Worm (Caenorhabditis elegans) whole organism, early embryonic: ENCODE data around the gene T05C12.8.

Experiments
- B0310.2 ChIP-seq: sonication (generic microtip); optimal IDR thresholded peaks from 2 replicates; lab custom pipeline; 2016; ENCODE audit warnings: mild to moderate bottlenecking, missing genetic modification characterization, missing compliant biosample characterization
- F13C5.2 ChIP-seq: sonication (generic microtip); optimal IDR thresholded peaks from 2 replicates; lab custom pipeline; 2017; ENCODE audit warnings: mild to moderate bottlenecking, missing genetic modification characterization, inconsistent platforms, missing compliant biosample characterization
- aly-1 ChIP-seq: sonication (generic microtip); optimal IDR thresholded peaks from 2 replicates; lab custom pipeline; 2016; ENCODE audit warnings: missing genetic modification characterization, missing compliant biosample characterization
- ama-1 ChIP-seq: fragments of 150-350 bp; optimal IDR thresholded peaks from 2 replicates; lab custom pipeline; 2014
- ceh-13 ChIP-seq: fragments of 200-800 bp; sonication (Bioruptor generic); optimal IDR thresholded peaks from 2 replicates; lab custom pipeline; 2018; ENCODE audit warnings: mild to moderate bottlenecking, missing genetic modification characterization, missing compliant biosample characterization
- ceh-36 ChIP-seq: sonication (generic microtip); optimal IDR thresholded peaks from 2 replicates; lab custom pipeline; 2016; ENCODE audit warnings: missing genetic modification characterization, inconsistent platforms, missing compliant biosample characterization
- ets-7 ChIP-seq: sonication (generic microtip); optimal IDR thresholded peaks from 2 replicates; lab custom pipeline; 2016; ENCODE audit warnings: missing genotype, missing genetic modification characterization, missing compliant biosample characterization
- flt-1 ChIP-seq: fragments of 200-800 bp; sonication (Bioruptor generic); IDR thresholded peaks from 2 replicates; pipeline ENCODE4 v1.3.6; 2022; ENCODE audit warnings: missing genetic modification characterization, missing compliant biosample characterization
- hmbx-1 ChIP-seq: sonication (generic microtip); optimal IDR thresholded peaks from 2 replicates; lab custom pipeline; 2016; ENCODE audit warnings: mild to moderate bottlenecking, missing genetic modification characterization, missing compliant biosample characterization
- hmg-4 ChIP-seq: fragments of 200-800 bp; sonication (Bioruptor generic); optimal IDR thresholded peaks from 2 replicates; lab custom pipeline; 2018; ENCODE audit warnings: mild to moderate bottlenecking, missing genetic modification characterization, missing compliant biosample characterization
- hnd-1 ChIP-seq: sonication (generic microtip); optimal IDR thresholded peaks from 2 replicates; lab custom pipeline; 2016; ENCODE audit warnings: missing genetic modification characterization, missing compliant biosample characterization
- pes-1 ChIP-seq: fragments of 200-800 bp; sonication (Bioruptor generic); IDR thresholded peaks from 2 replicates; pipeline ENCODE4 v1.3.6; 2022; ENCODE audit warnings: missing genetic modification reagents, missing genetic modification characterization, missing compliant biosample characterization
- scrt-1 ChIP-seq: fragments of 200-800 bp; sonication (Bioruptor generic); IDR thresholded peaks from 2 replicates; pipeline ENCODE4 v1.3.6; 2022; ENCODE audit warnings: missing genetic modification characterization, missing compliant biosample characterization
- sea-1 ChIP-seq: fragments of 200-800 bp; sonication (Bioruptor generic); conservative IDR thresholded peaks from 2 replicates; pipeline ENCODE4 v1.3.6; 2022; ENCODE audit warnings: missing genetic modification characterization, missing compliant biosample characterization
- tbx-11 ChIP-seq: fragments of 200-800 bp; sonication (Bioruptor generic); IDR thresholded peaks from 2 replicates; pipeline ENCODE4 v1.3.6; 2022; ENCODE audit warnings: missing genetic modification characterization, missing compliant biosample characterization
- tbx-37 ChIP-seq: fragments of 200-800 bp; sonication (Bioruptor generic); conservative IDR thresholded peaks from 2 replicates; pipeline ENCODE4 v1.3.6; 2022; ENCODE audit warnings: missing genetic modification reagents, missing genetic modification characterization, missing compliant biosample characterization
- tra-4 ChIP-seq: sonication (generic microtip); optimal IDR thresholded peaks from 2 replicates; lab custom pipeline; 2017; ENCODE audit warnings: missing genetic modification characterization, missing compliant biosample characterization

Gene T05C12.8

DNA sequence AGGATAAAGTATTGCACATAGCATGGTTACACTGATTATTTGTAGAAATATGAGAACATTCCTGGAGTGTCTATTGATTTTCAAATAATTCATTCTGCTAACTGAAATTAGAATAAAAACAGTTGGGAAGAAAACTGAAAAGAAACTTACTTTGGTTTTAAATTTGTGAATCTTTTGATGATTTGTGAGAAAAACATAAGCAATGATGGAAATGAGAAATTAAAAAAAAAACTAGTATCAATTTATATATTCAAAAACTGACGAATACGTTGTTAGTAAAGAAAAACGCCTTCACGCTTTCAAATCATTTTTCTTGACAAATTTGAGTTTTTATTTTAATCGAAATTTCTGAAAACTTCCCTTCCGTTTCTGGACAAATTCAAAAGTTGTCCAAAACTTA, 2.8 kb upstream of the T05C12.8 start, which contains the start of gene T05C12.9:
Gene T05C12.9, minus strand, starts transcription at position 101 of the 400 bp plus-strand sequence.
- TF ChIP-seq aly-1 (tag; lab: Kevin White, UChicago): no peak
- TF ChIP-seq B0310.2 (tag; lab: Kevin White, UChicago): no peak
- no peak for TF ChIP-seq tbx-37 (GFP tag; lab: Robert Waterston, UW)
- no peak for TF ChIP-seq ama-1 (lab: Kevin White, UChicago)
- no peak for TF ChIP-seq ceh-13 (GFP tag; lab: Kevin White, UChicago)
- TF ChIP-seq flt-1 (GFP tag; lab: Robert Waterston, UW): no peak
- no peak for TF ChIP-seq hmbx-1 (tag; lab: Kevin White, UChicago)
- no peak for TF ChIP-seq scrt-1 (GFP tag; lab: Robert Waterston, UW)
- no peak for TF ChIP-seq hmg-4 (GFP tag; lab: Kevin White, UChicago)
- no peak for TF ChIP-seq ceh-36 (tag; lab: Kevin White, UChicago)
- TF ChIP-seq hnd-1 (tag; lab: Kevin White, UChicago): no peak
- TF ChIP-seq tbx-11 (GFP tag; lab: Robert Waterston, UW): no peak
- no peak for TF ChIP-seq pes-1 (GFP tag; lab: Robert Waterston, UW)

DNA sequence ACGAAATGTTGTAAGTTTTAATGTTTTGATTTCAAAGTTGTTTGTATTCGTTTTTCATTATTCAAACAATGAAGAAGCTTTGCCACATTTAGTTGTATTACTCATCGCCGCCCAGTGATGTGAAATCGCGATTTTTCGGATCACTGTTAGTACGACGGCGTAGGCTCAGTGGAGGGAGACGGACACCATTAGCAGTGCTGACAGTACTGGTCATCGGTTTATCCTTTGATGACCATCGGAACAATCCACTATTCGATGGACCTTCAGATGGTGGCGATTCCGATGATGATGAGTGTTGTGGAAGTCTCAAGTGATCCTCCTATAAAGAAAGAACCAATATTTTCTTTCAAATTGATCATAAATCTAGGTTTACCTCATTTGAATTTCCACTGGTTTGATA, 2.8 kb downstream of the T05C12.8 start:
- TF ChIP-seq ceh-36 (tag; lab: Kevin White, UChicago): no peak
- no peak for TF ChIP-seq B0310.2 (tag; lab: Kevin White, UChicago)
- no peak for TF ChIP-seq sea-1 (GFP tag; lab: Robert Waterston, UW)
- TF ChIP-seq tbx-37 (GFP tag; lab: Robert Waterston, UW): no peak
- no peak for TF ChIP-seq ceh-13 (GFP tag; lab: Kevin White, UChicago)
- TF ChIP-seq ets-7 (tag; lab: Kevin White, UChicago): no peak
- no peak for TF ChIP-seq tra-4 (tag; lab: Kevin White, UChicago)

DNA sequence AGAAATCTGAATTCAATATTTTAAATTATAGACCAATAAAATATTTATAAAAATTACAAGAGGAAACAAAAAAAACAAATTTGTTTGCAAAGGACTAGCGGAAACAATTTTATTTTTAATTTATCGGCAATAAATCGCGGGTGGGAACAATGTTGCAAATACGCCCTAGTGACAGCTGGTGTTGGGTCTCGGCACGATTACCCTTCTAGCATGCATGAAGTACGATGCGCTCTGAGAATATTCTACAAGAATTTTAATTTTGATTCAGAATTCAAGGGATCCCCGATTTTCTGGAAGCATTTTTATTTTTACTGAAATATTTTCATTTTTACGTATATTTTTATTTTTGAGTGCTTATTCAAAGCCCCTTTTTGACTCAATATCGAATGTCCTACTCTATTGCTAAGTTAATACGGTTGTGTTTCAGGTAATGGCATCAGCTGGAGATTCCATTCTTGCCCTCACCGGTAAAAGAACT, 5.3 kb downstream of the T05C12.8 start, which contains the start of the genes mig-5 and cct-1:
Gene mig-5, minus strand, starts transcription at position 8 of the 478 bp plus-strand sequence.
Gene cct-1, plus strand, starts transcription at position 428 of the 478 bp plus-strand sequence.
- TF ChIP-seq F13C5.2 (tag; lab: Kevin White, UChicago) (peak; percentile 85), ets-7 (tag; lab: Kevin White, UChicago) (no peak), hmbx-1 (tag; lab: Kevin White, UChicago) (no peak), tbx-11 (GFP tag; lab: Robert Waterston, UW) (no peak), ceh-13 (GFP tag; lab: Kevin White, UChicago) (no peak), flt-1 (GFP tag; lab: Robert Waterston, UW) (peak; percentile 48; the same call in 1 of the 2 replicates), hmg-4 (GFP tag; lab: Kevin White, UChicago) (peak; percentile 31)

DNA sequence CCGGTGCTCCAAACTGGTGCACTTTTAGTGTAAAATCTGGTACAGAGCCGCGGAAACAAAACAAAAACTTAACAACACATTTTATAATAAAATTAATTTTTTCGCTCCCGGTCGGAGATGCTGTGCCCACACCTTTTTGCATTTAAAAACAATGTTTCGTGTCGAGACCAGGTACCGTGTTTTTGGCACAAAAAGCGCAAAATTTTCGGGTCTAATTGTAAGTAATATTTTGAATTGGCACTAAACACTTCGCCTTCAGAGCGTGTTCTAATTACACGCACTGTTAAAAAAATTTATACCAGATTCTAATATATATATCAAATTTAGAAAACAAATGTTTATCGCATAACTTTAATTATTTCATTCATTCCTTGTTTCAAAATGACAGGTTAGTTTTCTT, 8.9 kb downstream of the T05C12.8 start, which contains the start of gene dylt-3:
Gene dylt-3, plus strand, starts transcription at position 301 of the 400 bp plus-strand sequence.
- TF ChIP-seq hmg-4 (GFP tag; lab: Kevin White, UChicago) (no peak), flt-1 (GFP tag; lab: Robert Waterston, UW) (no peak), F13C5.2 (tag; lab: Kevin White, UChicago) (no peak), tra-4 (tag; lab: Kevin White, UChicago) (no peak), pes-1 (GFP tag; lab: Robert Waterston, UW) (no peak), ceh-13 (GFP tag; lab: Kevin White, UChicago) (no peak), ama-1 (lab: Kevin White, UChicago) (no peak), B0310.2 (tag; lab: Kevin White, UChicago) (no peak), aly-1 (tag; lab: Kevin White, UChicago) (no peak), sea-1 (GFP tag; lab: Robert Waterston, UW) (no peak), hmbx-1 (tag; lab: Kevin White, UChicago) (no peak), hnd-1 (tag; lab: Kevin White, UChicago) (no peak), ceh-36 (tag; lab: Kevin White, UChicago) (no peak), tbx-37 (GFP tag; lab: Robert Waterston, UW) (no peak), tbx-11 (GFP tag; lab: Robert Waterston, UW) (no peak), ets-7 (tag; lab: Kevin White, UChicago) (no peak), scrt-1 (GFP tag; lab: Robert Waterston, UW) (no peak)

DNA sequence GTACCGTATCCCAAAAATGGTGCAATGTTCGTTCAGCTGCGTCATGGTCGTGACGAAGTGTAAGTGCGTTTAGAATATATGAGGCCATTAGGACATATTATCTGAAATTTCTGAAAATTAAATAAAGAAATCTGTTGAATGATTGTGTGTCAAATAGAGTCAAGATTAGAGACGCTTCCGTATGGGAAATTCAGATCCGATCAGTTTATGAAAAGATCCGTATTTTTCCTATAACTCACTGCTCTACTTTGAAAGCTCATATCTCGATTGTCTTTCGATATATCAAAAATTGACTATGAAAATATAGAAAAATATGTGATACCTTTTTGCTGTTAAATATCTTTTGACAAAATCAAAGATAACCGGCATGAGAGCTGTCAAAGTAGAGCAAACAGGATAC, 10.1 kb downstream of the T05C12.8 start, which contains the start of gene T05C12.4:
Gene T05C12.4, minus strand, starts transcription at position 101 of the 400 bp plus-strand sequence.
- TF ChIP-seq pes-1 (GFP tag; lab: Robert Waterston, UW): no peak
- no peak for TF ChIP-seq flt-1 (GFP tag; lab: Robert Waterston, UW)
- TF ChIP-seq tra-4 (tag; lab: Kevin White, UChicago): no peak
- no peak for TF ChIP-seq ceh-13 (GFP tag; lab: Kevin White, UChicago)
- no peak for TF ChIP-seq aly-1 (tag; lab: Kevin White, UChicago)
- no peak for TF ChIP-seq tbx-37 (GFP tag; lab: Robert Waterston, UW)
- TF ChIP-seq ama-1 (lab: Kevin White, UChicago): no peak
- TF ChIP-seq B0310.2 (tag; lab: Kevin White, UChicago): no peak

DNA sequence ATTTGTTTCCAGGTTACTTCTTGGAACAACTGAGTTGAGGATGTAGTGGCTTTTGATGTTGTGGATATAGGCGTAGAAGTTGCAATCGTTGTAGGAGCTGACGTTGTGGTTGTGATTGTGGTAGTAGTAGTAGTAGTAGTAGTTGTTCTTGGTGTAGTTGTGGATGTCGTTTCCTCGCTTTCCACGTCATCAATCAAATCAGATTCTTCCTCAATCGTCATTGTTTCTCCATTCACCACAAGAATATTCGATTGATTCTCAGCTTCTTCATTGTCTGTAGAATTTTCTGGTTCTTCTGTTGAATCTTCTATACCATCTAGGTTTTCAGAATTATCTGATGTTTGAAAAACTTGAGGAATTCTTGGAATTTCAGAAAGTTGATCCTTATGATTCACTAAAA, 11.7 kb downstream of the T05C12.8 start:
- TF ChIP-seq ceh-36 (tag; lab: Kevin White, UChicago): no peak
- no peak for TF ChIP-seq tra-4 (tag; lab: Kevin White, UChicago)
- no peak for TF ChIP-seq F13C5.2 (tag; lab: Kevin White, UChicago)
- TF ChIP-seq hmg-4 (GFP tag; lab: Kevin White, UChicago): no peak
- TF ChIP-seq tbx-37 (GFP tag; lab: Robert Waterston, UW): no peak
- TF ChIP-seq pes-1 (GFP tag; lab: Robert Waterston, UW): no peak
- no peak for TF ChIP-seq hnd-1 (tag; lab: Kevin White, UChicago)
- TF ChIP-seq ceh-13 (GFP tag; lab: Kevin White, UChicago): no peak
- TF ChIP-seq scrt-1 (GFP tag; lab: Robert Waterston, UW): no peak
- TF ChIP-seq aly-1 (tag; lab: Kevin White, UChicago): no peak
- no peak for TF ChIP-seq sea-1 (GFP tag; lab: Robert Waterston, UW)
- TF ChIP-seq B0310.2 (tag; lab: Kevin White, UChicago): no peak
